Worm (Caenorhabditis elegans) whole organism, L3 larva: ENCODE results near the gene cit-1.2.

Source experiments
- R02D3.7 ChIP-seq: fragments of 150-350 bp; optimal IDR thresholded peaks from 2 replicates; lab custom pipeline; 2014; ENCODE audit warnings: missing biosample characterization, missing genetic modification characterization
- ZK546.5 ChIP-seq: sonication (generic microtip); optimal IDR thresholded peaks from 2 replicates; lab custom pipeline; 2017; ENCODE audit warnings: missing biosample characterization, missing genetic modification characterization
- ama-1 ChIP-seq: fragments of 150-350 bp; optimal IDR thresholded peaks from 2 replicates; lab custom pipeline; 2018
- ceh-16 ChIP-seq: sonication (generic microtip); optimal IDR thresholded peaks from 2 replicates; lab custom pipeline; 2017; ENCODE audit warnings: missing biosample characterization, missing genetic modification characterization
- ceh-28 ChIP-seq: fragments of 150-350 bp; optimal IDR thresholded peaks from 2 replicates; lab custom pipeline; 2014; ENCODE audit warnings: missing biosample characterization, missing genetic modification reagents, missing genetic modification characterization
- ceh-82 ChIP-seq: fragments of 150-350 bp; optimal IDR thresholded peaks from 2 replicates; lab custom pipeline; 2014; ENCODE audit warnings: missing biosample characterization, missing genetic modification characterization
- ceh-9 ChIP-seq: sonication (generic microtip); optimal IDR thresholded peaks from 2 replicates; lab custom pipeline; 2018; ENCODE audit warnings: missing biosample characterization, missing genetic modification characterization
- daf-12 ChIP-seq: fragments of 150-350 bp; optimal IDR thresholded peaks from 2 replicates; lab custom pipeline; 2014; ENCODE audit warnings: missing biosample characterization, missing genetic modification reagents, missing genetic modification characterization
- egl-27 ChIP-seq: sonication (generic microtip); optimal IDR thresholded peaks from 4 replicates; lab custom pipeline; 2017; ENCODE audit warnings: missing biosample characterization, missing genetic modification reagents, missing genetic modification characterization
- egl-5 ChIP-seq: fragments of 150-350 bp; optimal IDR thresholded peaks from 2 replicates; lab custom pipeline; 2017; ENCODE audit warnings: missing biosample characterization, missing genetic modification reagents, missing genetic modification characterization, inconsistent platforms
- elt-1 ChIP-seq: fragments of 150-350 bp; optimal IDR thresholded peaks from 2 replicates; lab custom pipeline; 2014; ENCODE audit warnings: missing biosample characterization, missing genetic modification characterization
- elt-2 ChIP-seq: sonication (generic microtip); optimal IDR thresholded peaks from 2 replicates; lab custom pipeline; 2016; ENCODE audit warnings: missing genetic modification reagents, mild to moderate bottlenecking, missing genetic modification characterization, missing compliant biosample characterization
- elt-3 ChIP-seq, 3 experiments: fragments of 150-350 bp in 1 of 3; sonication (generic microtip) in 2 of 3; optimal IDR thresholded peaks; 2 replicates in 2 of 3; 4 replicates in 1 of 3; lab custom pipeline; 2014 to 2017; ENCODE audit warnings: missing biosample characterization in 3 of 3, missing genetic modification characterization in 3 of 3
- eor-1 ChIP-seq, 2 experiments: fragments of 150-350 bp; optimal IDR thresholded peaks; 2 replicates each; lab custom pipeline; 2014 to 2018; ENCODE audit warnings: missing biosample characterization in 2 of 2, missing genetic modification characterization in 2 of 2
- fkh-10 ChIP-seq: sonication (generic microtip); optimal IDR thresholded peaks from 2 replicates; lab custom pipeline; 2017; ENCODE audit warnings: missing biosample characterization, missing genetic modification reagents, missing genetic modification characterization
- fkh-2 ChIP-seq: fragments of 150-350 bp; optimal IDR thresholded peaks from 2 replicates; lab custom pipeline; 2014; ENCODE audit warnings: missing biosample characterization, missing genetic modification reagents, missing genetic modification characterization
- fos-1 ChIP-seq: fragments of 150-350 bp; optimal IDR thresholded peaks from 2 replicates; lab custom pipeline; 2014; ENCODE audit warnings: missing biosample characterization, missing genetic modification characterization
- hmg-11 ChIP-seq: sonication (generic microtip); optimal IDR thresholded peaks from 2 replicates; lab custom pipeline; 2016; ENCODE audit warnings: missing genetic modification characterization, missing compliant biosample characterization
- jun-1 ChIP-seq: fragments of 150-350 bp; optimal IDR thresholded peaks from 2 replicates; lab custom pipeline; 2014; ENCODE audit warnings: missing biosample characterization, missing genetic modification reagents, missing genetic modification characterization
- lin-15B ChIP-seq: fragments of 150-350 bp; optimal IDR thresholded peaks from 2 replicates; lab custom pipeline; 2014; ENCODE audit warnings: missing biosample characterization, missing genetic modification characterization
- lin-39 ChIP-seq: fragments of 150-350 bp; optimal IDR thresholded peaks from 2 replicates; lab custom pipeline; 2018; ENCODE audit warnings: missing biosample characterization, missing genetic modification reagents, missing genetic modification characterization
- lsy-12 ChIP-seq: sonication (generic microtip); optimal IDR thresholded peaks from 2 replicates; lab custom pipeline; 2016; ENCODE audit warnings: mild to moderate bottlenecking, missing genetic modification characterization, missing compliant biosample characterization
- mdl-1 ChIP-seq: fragments of 150-350 bp; optimal IDR thresholded peaks from 2 replicates; lab custom pipeline; 2014; ENCODE audit warnings: missing biosample characterization, missing genetic modification characterization
- mml-1 ChIP-seq: fragments of 150-350 bp; sonication (generic microtip); optimal IDR thresholded peaks from 3 replicates; lab custom pipeline; 2014; ENCODE audit warnings: missing biosample characterization, missing genetic modification characterization
- nfya-1 ChIP-seq: sonication (generic microtip); optimal IDR thresholded peaks from 2 replicates; lab custom pipeline; 2017; ENCODE audit warnings: missing genetic modification characterization, mild to moderate bottlenecking, missing compliant biosample characterization, antibody characterized with exemption, moderate library complexity; ENCODE audit not compliant: insufficient read depth
- nhr-11 ChIP-seq: fragments of 150-350 bp; optimal IDR thresholded peaks from 2 replicates; lab custom pipeline; 2014; ENCODE audit warnings: missing biosample characterization, missing genetic modification characterization
- nhr-12 ChIP-seq: fragments of 150-350 bp; optimal IDR thresholded peaks from 2 replicates; lab custom pipeline; 2014; ENCODE audit warnings: missing biosample characterization, missing genetic modification characterization
- nhr-23 ChIP-seq: fragments of 150-350 bp; optimal IDR thresholded peaks from 2 replicates; lab custom pipeline; 2014; ENCODE audit warnings: missing biosample characterization, missing genetic modification reagents, missing genetic modification characterization
- nhr-237 ChIP-seq: fragments of 150-350 bp; optimal IDR thresholded peaks from 2 replicates; lab custom pipeline; 2014; ENCODE audit warnings: missing biosample characterization, missing genetic modification characterization
- nhr-25 ChIP-seq: sonication (generic microtip); optimal IDR thresholded peaks from 2 replicates; lab custom pipeline; 2017; ENCODE audit warnings: missing biosample characterization, missing genetic modification characterization
- nhr-28 ChIP-seq: fragments of 150-350 bp; optimal IDR thresholded peaks from 2 replicates; lab custom pipeline; 2014; ENCODE audit warnings: missing biosample characterization, missing genetic modification characterization
- nhr-43 ChIP-seq: sonication (generic microtip); optimal IDR thresholded peaks from 2 replicates; lab custom pipeline; 2016; ENCODE audit warnings: mild to moderate bottlenecking, missing genetic modification characterization, missing compliant biosample characterization; ENCODE audit not compliant: poor library complexity, severe bottlenecking
- nhr-67 ChIP-seq: fragments of 150-350 bp; optimal IDR thresholded peaks from 2 replicates; lab custom pipeline; 2014; ENCODE audit warnings: missing biosample characterization, missing genetic modification characterization
- nhr-76 ChIP-seq: fragments of 150-350 bp; sonication (generic microtip); optimal IDR thresholded peaks from 5 replicates; lab custom pipeline; 2014; ENCODE audit warnings: missing biosample characterization, missing genetic modification characterization
- nhr-77 ChIP-seq: fragments of 150-350 bp; optimal IDR thresholded peaks from 2 replicates; lab custom pipeline; 2014; ENCODE audit warnings: missing biosample characterization, missing genetic modification characterization
- pha-4 ChIP-seq: fragments of 150-350 bp; optimal IDR thresholded peaks from 2 replicates; lab custom pipeline; 2014; ENCODE audit warnings: missing biosample characterization, missing genetic modification reagents, missing genetic modification characterization
- pqm-1 ChIP-seq: fragments of 150-350 bp; optimal IDR thresholded peaks from 2 replicates; lab custom pipeline; 2017; ENCODE audit warnings: missing biosample characterization, missing genetic modification characterization, inconsistent platforms
- sea-2 ChIP-seq: fragments of 150-350 bp; sonication (generic microtip); optimal IDR thresholded peaks from 4 replicates; lab custom pipeline; 2014; ENCODE audit warnings: missing biosample characterization, missing genetic modification reagents, missing genetic modification characterization
- skn-1 ChIP-seq: fragments of 150-350 bp; optimal IDR thresholded peaks from 2 replicates; lab custom pipeline; 2014; ENCODE audit warnings: missing biosample characterization, missing genetic modification characterization
- snpc-4 ChIP-seq: fragments of 150-350 bp; optimal IDR thresholded peaks from 2 replicates; lab custom pipeline; 2014; ENCODE audit warnings: missing biosample characterization, missing genetic modification characterization
- tbx-2 ChIP-seq: sonication (generic microtip); optimal IDR thresholded peaks from 2 replicates; lab custom pipeline; 2016; ENCODE audit warnings: mild to moderate bottlenecking, missing genetic modification characterization, missing compliant biosample characterization
- unc-39 ChIP-seq: sonication (generic microtip); optimal IDR thresholded peaks from 4 replicates; lab custom pipeline; 2017; ENCODE audit warnings: missing biosample characterization, missing genetic modification characterization
- unc-62 ChIP-seq: fragments of 150-350 bp; sonication (generic microtip); optimal IDR thresholded peaks from 4 replicates; lab custom pipeline; 2014; ENCODE audit warnings: missing biosample characterization, missing genetic modification reagents, missing genetic modification characterization
- zag-1 ChIP-seq: fragments of 150-350 bp; optimal IDR thresholded peaks from 2 replicates; lab custom pipeline; 2014; ENCODE audit warnings: missing biosample characterization, missing genetic modification characterization
- ztf-11 ChIP-seq: fragments of 150-350 bp; optimal IDR thresholded peaks from 2 replicates; lab custom pipeline; 2014; ENCODE audit warnings: missing biosample characterization, missing genetic modification characterization
- ztf-4 ChIP-seq: fragments of 150-350 bp; optimal IDR thresholded peaks from 2 replicates; lab custom pipeline; 2014; ENCODE audit warnings: missing biosample characterization, missing genetic modification characterization

Gene cit-1.2

ce11 chrIII:8022077-8022476 lies 11.5 kb downstream of the cit-1.2 start, which contains the start of gene F44B9.2:
TSS of gene F44B9.2 (plus strand) at chrIII:8022463.
- no peak for TF ChIP-seq fos-1 (tag; lab: Kevin White, UChicago)
- TF ChIP-seq sea-2 (GFP tag; lab: Kevin White, UChicago), result no peak
- no peak for TF ChIP-seq elt-3 (tag; optimal IDR thresholded peaks at IDR 0.05; lab: Kevin White, UChicago)
- TF ChIP-seq egl-5, result no peak
- no peak for TF ChIP-seq nhr-76 (tag; lab: Kevin White, UChicago)
- no peak for TF ChIP-seq ceh-82 (tag; lab: Kevin White, UChicago)
- no peak for TF ChIP-seq ama-1 (lab: Kevin White, UChicago)
- no peak for TF ChIP-seq tbx-2 (tag; lab: Kevin White, UChicago)
- no peak for TF ChIP-seq lin-15B (tag; lab: Kevin White, UChicago)
- TF ChIP-seq egl-27 (tag; lab: Kevin White, UChicago), result no peak
- no peak for TF ChIP-seq fkh-10
- TF ChIP-seq ZK546.5 (tag; lab: Kevin White, UChicago), result no peak
- no peak for TF ChIP-seq jun-1 (tag; lab: Kevin White, UChicago)
- TF ChIP-seq nhr-67 (tag; lab: Kevin White, UChicago), result no peak
- no peak for TF ChIP-seq fkh-2 (tag; lab: Kevin White, UChicago)
- TF ChIP-seq nhr-237 (tag; lab: Kevin White, UChicago), result no peak

- TF ChIP-seq mdl-1 (tag; lab: Kevin White, UChicago) (no peak), skn-1 (tag; lab: Kevin White, UChicago) (no peak), ama-1 (lab: Kevin White, UChicago) (no peak), eor-1 (tag; optimal IDR thresholded peaks at IDR 0.05; lab: Kevin White, UChicago) (no peak), ceh-28 (no peak), nhr-76 (tag; lab: Kevin White, UChicago) (no peak), ceh-9 (tag; lab: Kevin White, UChicago) (no peak), egl-5 (no peak), nhr-11 (tag; lab: Kevin White, UChicago) (no peak)
These were observed 17.4 kb downstream of the cit-1.2 start, which contains the start of gene mdt-30 for ce11 chrIII:8027942-8028341. TSS of gene mdt-30 (minus strand) at chrIII:8028042.

- TF ChIP-seq nhr-237 (tag; lab: Kevin White, UChicago), result no peak
- TF ChIP-seq fkh-10, result no peak
- TF ChIP-seq egl-27 (tag; lab: Kevin White, UChicago), result no peak
- TF ChIP-seq mdl-1 (tag; lab: Kevin White, UChicago), result no peak
- no peak for TF ChIP-seq tbx-2 (tag; lab: Kevin White, UChicago)
- peak; percentile 92 for TF ChIP-seq pha-4
- TF ChIP-seq ztf-4 (tag; lab: Kevin White, UChicago), result no peak
- TF ChIP-seq lin-15B (tag; lab: Kevin White, UChicago), result peak; percentile 87
- TF ChIP-seq sea-2 (GFP tag; lab: Kevin White, UChicago), result no peak
- no peak for TF ChIP-seq elt-1 (tag; lab: Kevin White, UChicago)
- TF ChIP-seq ztf-11 (tag; lab: Kevin White, UChicago), result no peak
- peak; percentile 79 for TF ChIP-seq nfya-1 (tag; lab: Kevin White, UChicago)
- TF ChIP-seq daf-12, result no peak
- no peak for TF ChIP-seq jun-1 (tag; lab: Kevin White, UChicago)
- TF ChIP-seq skn-1 (tag; lab: Kevin White, UChicago), result no peak
- no peak for TF ChIP-seq nhr-76 (tag; lab: Kevin White, UChicago)
- TF ChIP-seq pqm-1 (tag; lab: Kevin White, UChicago), result no peak
- TF ChIP-seq eor-1 (tag; optimal IDR thresholded peaks at IDR 0.05; lab: Kevin White, UChicago), result no peak
- TF ChIP-seq snpc-4 (tag; lab: Kevin White, UChicago), result peak; percentile 55
- TF ChIP-seq lsy-12 (tag; lab: Kevin White, UChicago), result peak; percentile 21
- TF ChIP-seq nhr-28 (tag; lab: Kevin White, UChicago), result no peak
- TF ChIP-seq nhr-11 (tag; lab: Kevin White, UChicago), result no peak
- peak; percentile 22 for TF ChIP-seq ama-1 (lab: Kevin White, UChicago)
- TF ChIP-seq mml-1, result no peak
- TF ChIP-seq ceh-16 (tag; lab: Kevin White, UChicago), result no peak
- TF ChIP-seq ceh-28, result no peak
- TF ChIP-seq nhr-43 (tag; lab: Kevin White, UChicago), result peak; percentile 62
- TF ChIP-seq R02D3.7 (tag; lab: Kevin White, UChicago), result peak; percentile 17
- TF ChIP-seq ceh-82 (tag; lab: Kevin White, UChicago), result no peak
- TF ChIP-seq unc-62, result no peak
- TF ChIP-seq egl-5, result no peak
- TF ChIP-seq zag-1, result no peak
- no peak for TF ChIP-seq ceh-9 (tag; lab: Kevin White, UChicago)
- TF ChIP-seq nhr-77, result no peak
- TF ChIP-seq elt-2, result peak; percentile 23
- no peak for TF ChIP-seq nhr-12 (tag; lab: Kevin White, UChicago)
- TF ChIP-seq nhr-23 (tag; lab: Kevin White, UChicago), result peak; percentile 82
- no peak for TF ChIP-seq fkh-2 (tag; lab: Kevin White, UChicago)
- TF ChIP-seq lin-39 (tag; lab: Kevin White, UChicago), result peak; percentile 37
- peak; percentile 73 for TF ChIP-seq nhr-25 (tag; lab: Kevin White, UChicago)
- no peak for TF ChIP-seq elt-3 (tag; optimal IDR thresholded peaks at IDR 0.05; lab: Kevin White, UChicago)
- TF ChIP-seq nhr-67 (tag; lab: Kevin White, UChicago), result no peak
- TF ChIP-seq ZK546.5 (tag; lab: Kevin White, UChicago), result no peak
- no peak for TF ChIP-seq fos-1 (tag; lab: Kevin White, UChicago)
- no peak for TF ChIP-seq unc-39
- TF ChIP-seq hmg-11 (tag; lab: Kevin White, UChicago), result peak; percentile 32
These were observed 18.9 kb downstream of the cit-1.2 start, which contains the start of gene F44B9.8 for ce11 chrIII:8029487-8029886. TSS of gene F44B9.8 (minus strand) at chrIII:8029649.
